Fruit fly (Drosophila melanogaster) whole organism, embryonic: ENCODE measurements around the gene CG31174.

Experiments
- ATbp ChIP-seq: fragments of 200-800 bp; sonication (Bioruptor generic); optimal IDR thresholded peaks from 2 replicates; lab custom pipeline; 2017; ENCODE audit warnings: missing biosample characterization, mild to moderate bottlenecking, missing genetic modification characterization, missing genetic modification reagents
- Ada2b ChIP-seq: fragments of 200-800 bp; sonication (Bioruptor generic); IDR thresholded peaks from 2 replicates; pipeline ENCODE4 v1.3.6; 2022; ENCODE audit warnings: missing biosample characterization, missing genetic modification characterization
- Atf3 ChIP-seq: fragments of 200-800 bp; sonication (Bioruptor generic); optimal IDR thresholded peaks from 3 replicates; lab custom pipeline; 2016; ENCODE audit warnings: missing biosample characterization, missing genetic modification characterization
- BEAF-32 ChIP-seq: fragments of 200-800 bp; sonication (Bioruptor generic); optimal IDR thresholded peaks from 3 replicates; lab custom pipeline; 2017; ENCODE audit warnings: missing biosample characterization, missing genetic modification characterization, mild to moderate bottlenecking, moderate library complexity, missing genetic modification reagents
- CG11247 ChIP-seq: fragments of 200-800 bp; sonication (Bioruptor generic); IDR thresholded peaks from 2 replicates; pipeline ENCODE4 v1.3.6; 2022; ENCODE audit warnings: missing biosample characterization, missing genetic modification characterization
- CG14667 ChIP-seq: fragments of 200-800 bp; sonication (Bioruptor generic); IDR thresholded peaks from 2 replicates; pipeline ENCODE4 v1.3.6; 2022; ENCODE audit warnings: missing biosample characterization, missing genetic modification characterization
- CG14860 ChIP-seq: fragments of 200-800 bp; sonication (Bioruptor generic); IDR thresholded peaks from 3 replicates; pipeline ENCODE4 v1.3.6; 2022; ENCODE audit warnings: missing biosample characterization, missing genetic modification characterization; ENCODE audit not compliant: partially characterized antibody
- CG15601 ChIP-seq: fragments of 200-800 bp; sonication (Bioruptor generic); optimal IDR thresholded peaks from 3 replicates; lab custom pipeline; 2019; ENCODE audit warnings: missing biosample characterization, mild to moderate bottlenecking, missing genetic modification characterization, moderate library complexity
- CG16815 ChIP-seq: fragments of 200-800 bp; sonication (Bioruptor generic); optimal IDR thresholded peaks from 3 replicates; lab custom pipeline; 2017; ENCODE audit warnings: missing biosample characterization, mild to moderate bottlenecking, missing genetic modification characterization
- CG17912 ChIP-seq: fragments of 200-800 bp; sonication (Bioruptor generic); optimal IDR thresholded peaks from 2 replicates; lab custom pipeline; 2018; ENCODE audit warnings: missing biosample characterization, mild to moderate bottlenecking, missing genetic modification characterization
- CG3281 ChIP-seq: fragments of 200-800 bp; sonication (Bioruptor generic); optimal IDR thresholded peaks from 3 replicates; lab custom pipeline; 2017; ENCODE audit warnings: missing biosample characterization, mild to moderate bottlenecking, missing genetic modification characterization
- CG3407 ChIP-seq: fragments of 200-800 bp; sonication (Bioruptor generic); optimal IDR thresholded peaks from 2 replicates; lab custom pipeline; 2018; ENCODE audit warnings: missing biosample characterization, mild to moderate bottlenecking, missing genetic modification characterization
- CG34422 ChIP-seq: fragments of 200-800 bp; sonication (Bioruptor generic); IDR thresholded peaks from 3 replicates; pipeline ENCODE4 v1.3.6; 2022; ENCODE audit warnings: missing biosample characterization, missing genetic modification characterization
- CG5180 ChIP-seq: fragments of 200-800 bp; sonication (Bioruptor generic); optimal IDR thresholded peaks from 3 replicates; lab custom pipeline; 2017; ENCODE audit warnings: missing biosample characterization, missing genetic modification characterization, mild to moderate bottlenecking, moderate library complexity, missing genetic modification reagents
- CG8765 ChIP-seq: fragments of 200-800 bp; sonication (Bioruptor generic); IDR thresholded peaks from 2 replicates; pipeline ENCODE4 v1.3.6; 2022; ENCODE audit warnings: missing biosample characterization, missing genetic modification characterization
- CG9609 ChIP-seq: fragments of 200-800 bp; sonication (Bioruptor generic); optimal IDR thresholded peaks from 3 replicates; lab custom pipeline; 2016; ENCODE audit warnings: missing biosample characterization, missing genetic modification characterization
- CG9876 ChIP-seq: fragments of 200-800 bp; sonication (Bioruptor generic); optimal IDR thresholded peaks from 2 replicates; lab custom pipeline; 2016; ENCODE audit warnings: missing biosample characterization, missing genetic modification characterization
- D ChIP-seq, 2 experiments: fragments of 200-800 bp in 1 of 2; fragments of >200 bp in 1 of 2; sonication (Bioruptor generic) in 1 of 2; optimal IDR thresholded peaks; 2 replicates in 1 of 2; 3 replicates in 1 of 2; lab custom pipeline; 2017; ENCODE audit warnings: mild to moderate bottlenecking in 1 of 2, missing biosample characterization in 1 of 2, missing genetic modification characterization in 1 of 2, missing genetic modification reagents in 1 of 2
- Dp ChIP-seq: fragments of 200-800 bp; sonication (Bioruptor generic); optimal IDR thresholded peaks from 2 replicates; lab custom pipeline; 2018; ENCODE audit warnings: missing biosample characterization, mild to moderate bottlenecking, missing genetic modification characterization, moderate library complexity
- Fer2 ChIP-seq: fragments of 200-800 bp; sonication (Bioruptor generic); optimal IDR thresholded peaks from 2 replicates; lab custom pipeline; 2018; ENCODE audit warnings: missing biosample characterization, mild to moderate bottlenecking, missing genetic modification characterization, moderate library complexity
- HLH4C ChIP-seq: fragments of 200-800 bp; sonication (Bioruptor generic); IDR thresholded peaks from 3 replicates; pipeline ENCODE4 v1.3.6; 2022; ENCODE audit warnings: missing biosample characterization, missing genetic modification characterization; ENCODE audit not compliant: partially characterized antibody
- amos ChIP-seq: fragments of 200-800 bp; sonication (Bioruptor generic); IDR thresholded peaks from 2 replicates; pipeline ENCODE4 v1.3.6; 2022; ENCODE audit warnings: missing biosample characterization, missing genetic modification characterization; ENCODE audit not compliant: partially characterized antibody
- az2 ChIP-seq: fragments of 200-800 bp; sonication (Bioruptor generic); optimal IDR thresholded peaks from 3 replicates; lab custom pipeline; 2016; ENCODE audit warnings: missing biosample characterization, missing genetic modification characterization
- bcd ChIP-seq: fragments of 200-800 bp; sonication (Bioruptor generic); optimal IDR thresholded peaks from 2 replicates; lab custom pipeline; 2017; ENCODE audit warnings: missing biosample characterization, mild to moderate bottlenecking, missing genetic modification characterization
- bowl ChIP-seq: fragments of 200-800 bp; sonication (Bioruptor generic); IDR thresholded peaks from 2 replicates; pipeline ENCODE4 v1.3.6; 2022; ENCODE audit warnings: missing biosample characterization, missing genetic modification characterization
- chif ChIP-seq, 2 experiments: fragments of 200-800 bp; sonication (Bioruptor generic); optimal IDR thresholded peaks; 3 replicates each; lab custom pipeline; 2016; ENCODE audit warnings: missing biosample characterization in 2 of 2, missing genetic modification characterization in 2 of 2
- ci ChIP-seq: fragments of 200-800 bp; sonication (Bioruptor generic); IDR thresholded peaks from 3 replicates; pipeline ENCODE4 v1.3.6; 2022; ENCODE audit warnings: missing biosample characterization, missing genetic modification characterization
- dmrt99B ChIP-seq: fragments of 200-800 bp; sonication (Bioruptor generic); optimal IDR thresholded peaks from 2 replicates; lab custom pipeline; 2018; ENCODE audit warnings: missing biosample characterization, mild to moderate bottlenecking, missing genetic modification characterization, moderate library complexity
- dysf ChIP-seq: fragments of 200-800 bp; sonication (Bioruptor generic); IDR thresholded peaks from 3 replicates; pipeline ENCODE4 v1.3.6; 2022; ENCODE audit warnings: missing biosample characterization, missing genetic modification characterization
- fd102C ChIP-seq: fragments of 200-800 bp; sonication (Bioruptor generic); optimal IDR thresholded peaks from 2 replicates; lab custom pipeline; 2018; ENCODE audit warnings: missing biosample characterization, mild to moderate bottlenecking, missing genetic modification characterization, moderate library complexity
- fd96Cb ChIP-seq: fragments of 200-800 bp; sonication (Bioruptor generic); optimal IDR thresholded peaks from 2 replicates; lab custom pipeline; 2018; ENCODE audit warnings: missing biosample characterization, mild to moderate bottlenecking, missing genetic modification characterization, moderate library complexity
- gcm2 ChIP-seq: fragments of 200-800 bp; sonication (Bioruptor generic); optimal IDR thresholded peaks from 2 replicates; lab custom pipeline; 2016; ENCODE audit warnings: missing biosample characterization, missing genetic modification characterization
- grau ChIP-seq: fragments of 200-800 bp; optimal IDR thresholded peaks from 3 replicates; lab custom pipeline; 2019; ENCODE audit warnings: missing biosample characterization, mild to moderate bottlenecking, missing genetic modification characterization, moderate library complexity
- hth ChIP-seq: fragments of >200 bp; optimal IDR thresholded peaks from 2 replicates; lab custom pipeline; 2017; ENCODE audit warnings: inconsistent platforms
- kah ChIP-seq: fragments of 200-800 bp; sonication (Bioruptor generic); optimal IDR thresholded peaks from 2 replicates; lab custom pipeline; 2018; ENCODE audit warnings: missing biosample characterization, mild to moderate bottlenecking, missing genetic modification characterization
- mam ChIP-seq: fragments of 200-800 bp; sonication (Bioruptor generic); optimal IDR thresholded peaks from 3 replicates; lab custom pipeline; 2016; ENCODE audit warnings: missing biosample characterization, missing genetic modification characterization
- nerfin-1 ChIP-seq: fragments of 200-800 bp; sonication (Bioruptor generic); optimal IDR thresholded peaks from 3 replicates; lab custom pipeline; 2019; ENCODE audit warnings: missing biosample characterization, mild to moderate bottlenecking, missing genetic modification characterization, moderate library complexity
- oc ChIP-seq: fragments of 200-800 bp; sonication (Bioruptor generic); optimal IDR thresholded peaks from 2 replicates; lab custom pipeline; 2018; ENCODE audit warnings: missing biosample characterization, mild to moderate bottlenecking, missing genetic modification characterization, moderate library complexity
- pnt ChIP-seq: fragments of 200-800 bp; sonication (Bioruptor generic); optimal IDR thresholded peaks from 3 replicates; lab custom pipeline; 2016; ENCODE audit warnings: missing biosample characterization, missing genetic modification characterization
- pros ChIP-seq: fragments of 200-800 bp; sonication (Bioruptor generic); optimal IDR thresholded peaks from 3 replicates; lab custom pipeline; 2019; ENCODE audit warnings: missing biosample characterization, mild to moderate bottlenecking, missing genetic modification characterization, moderate library complexity
- ro ChIP-seq: fragments of 200-800 bp; sonication (Bioruptor generic); IDR thresholded peaks from 2 replicates; pipeline ENCODE4 v1.3.6; 2022; ENCODE audit warnings: missing biosample characterization, missing genetic modification characterization
- sens ChIP-seq: fragments of 200-800 bp; sonication (Bioruptor generic); peaks from one replicate; lab custom pipeline; 2016; ENCODE audit warnings: missing biosample characterization, missing genetic modification characterization
- sisA ChIP-seq: fragments of 200-800 bp; sonication (Bioruptor generic); IDR thresholded peaks from 2 replicates; pipeline ENCODE4 v1.3.6; 2022; ENCODE audit warnings: missing biosample characterization, missing genetic modification characterization
- slbo ChIP-seq: fragments of 200-800 bp; sonication (Bioruptor generic); IDR thresholded peaks from 2 replicates; pipeline ENCODE4 v1.3.6; 2022; ENCODE audit warnings: missing biosample characterization, missing genetic modification characterization
- tap ChIP-seq: fragments of 200-800 bp; optimal IDR thresholded peaks from 3 replicates; lab custom pipeline; 2019; ENCODE audit warnings: missing biosample characterization, mild to moderate bottlenecking, missing genetic modification characterization, moderate library complexity
- tll ChIP-seq, 2 experiments: fragments of 200-800 bp in 1 of 2; fragments of >200 bp in 1 of 2; sonication (Bioruptor generic) in 1 of 2; optimal IDR thresholded peaks; 2 replicates each; lab custom pipeline; 2017 to 2019; ENCODE audit warnings: missing biosample characterization in 2 of 2, missing genetic modification characterization in 2 of 2, mild to moderate bottlenecking in 1 of 2, moderate library complexity in 1 of 2
- vnd ChIP-seq: fragments of 200-800 bp; sonication (Bioruptor generic); IDR thresholded peaks from 3 replicates; pipeline ENCODE4 v1.3.6; 2022; ENCODE audit warnings: missing biosample characterization, missing genetic modification characterization; ENCODE audit not compliant: partially characterized antibody
- zfh2 ChIP-seq: fragments of 200-800 bp; sonication (Bioruptor generic); optimal IDR thresholded peaks from 2 replicates; lab custom pipeline; 2016; ENCODE audit warnings: missing biosample characterization, missing genetic modification characterization

CG31174 gene

DNA sequence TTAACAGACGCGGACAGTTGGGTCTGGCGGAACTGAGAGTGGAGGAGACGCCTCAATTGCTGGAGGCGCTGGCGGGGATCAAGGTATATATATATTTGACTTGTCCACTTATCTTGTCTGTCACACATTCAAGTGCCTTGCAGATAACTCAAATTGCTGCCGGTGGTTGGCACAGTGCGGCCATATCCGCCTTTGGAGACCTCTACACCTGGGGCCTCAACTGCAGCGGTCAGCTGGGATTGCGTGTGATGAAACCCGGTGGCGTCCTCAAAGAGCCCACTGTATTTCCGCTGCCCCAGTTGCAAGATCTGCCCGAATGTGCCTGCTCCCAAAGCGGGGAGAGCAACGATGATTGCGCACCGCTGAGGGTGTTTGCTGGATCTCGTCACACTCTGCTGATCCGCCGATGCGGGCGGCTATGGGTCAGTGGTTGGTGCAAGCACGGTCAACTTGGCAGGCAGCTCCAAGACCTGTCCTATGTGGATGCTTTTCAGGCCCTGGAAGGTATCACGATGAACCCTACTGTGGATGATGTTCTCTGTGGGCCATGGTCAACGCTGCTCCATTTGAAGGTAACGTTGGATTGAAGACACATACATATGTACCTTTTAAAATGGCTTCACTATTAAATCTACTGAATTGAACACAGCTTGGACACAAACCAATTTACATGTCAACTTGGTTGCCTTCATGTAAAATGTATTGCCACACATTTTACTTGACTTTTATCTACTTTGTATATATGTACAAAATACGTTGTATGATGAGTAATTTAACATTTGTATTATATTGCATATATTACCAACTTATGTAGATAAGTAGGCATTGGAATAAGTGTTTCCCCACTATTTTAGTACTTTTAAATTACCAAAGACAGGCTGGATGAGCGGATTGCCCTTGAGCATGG is 19.6 kb upstream of the CG31174 start, which contains the start of gene CG43844 (continued):
- TF ChIP-seq dmrt99B (tag; lab: Kevin White, UChicago) (no peak), CG9609 (GFP tag; lab: Kevin White, UChicago) (no peak), hth (lab: Kevin White, UChicago) (no peak), CG11247 (no peak), mam (GFP tag; lab: Kevin White, UChicago) (no peak), pros (GFP tag; lab: Kevin White, UChicago) (no peak), vnd (GFP tag; lab: Robert Waterston, UW) (peak; percentile 45; the same call in 1 of the 3 replicates), Atf3 (GFP tag; lab: Kevin White, UChicago) (no peak), CG14667 (no peak), nerfin-1 (tag; lab: Kevin White, UChicago) (no peak), sens (GFP tag; lab: Kevin White, UChicago) (peak; percentile 52), CG34422 (GFP tag; lab: Robert Waterston, UW) (no peak), Dp (no peak), CG9876 (GFP tag; lab: Kevin White, UChicago) (no peak), chif (GFP tag; optimal IDR thresholded peaks at IDR 0.05; lab: Kevin White, UChicago) (no peak), grau (tag; lab: Kevin White, UChicago) (peak; percentile 50), tap (tag; lab: Kevin White, UChicago) (no peak), D (optimal IDR thresholded peaks at IDR 0.05; lab: Kevin White, UChicago) (no peak), D (GFP tag; optimal IDR thresholded peaks at IDR 0.05; lab: Kevin White, UChicago) (no peak), CG15601 (peak; percentile 88), CG17912 (GFP tag; lab: Kevin White, UChicago) (no peak), pnt (no peak), fd102C (GFP tag; lab: Kevin White, UChicago) (no peak), az2 (no peak), sisA (GFP tag; lab: Robert Waterston, UW) (0 out of 2 replicates have a peak, but pooled peaks have one; percentile 6), ATbp (GFP tag; lab: Kevin White, UChicago) (no peak), HLH4C (GFP tag; lab: Robert Waterston, UW) (peak; percentile 54; the same call in 2 of the 3 replicates), kah (no peak), bcd (GFP tag; lab: Kevin White, UChicago) (no peak), CG8765 (GFP tag; lab: Robert Waterston, UW) (no peak), BEAF-32 (no peak), CG14860 (GFP tag; lab: Robert Waterston, UW) (peak; percentile 34; the same call in 2 of the 3 replicates), ci (0 out of 3 replicates have a peak, but pooled peaks have one; percentile 42), dysf (no peak), Ada2b (GFP tag; lab: Robert Waterston, UW) (no peak), oc (tag; lab: Kevin White, UChicago) (no peak), Fer2 (tag; lab: Kevin White, UChicago) (no peak), CG3407 (GFP tag; lab: Kevin White, UChicago) (no peak), slbo (no peak), ro (GFP tag; lab: Robert Waterston, UW) (no peak), gcm2 (GFP tag; lab: Kevin White, UChicago) (no peak), amos (peak; percentile 74), CG16815 (GFP tag; lab: Kevin White, UChicago) (no peak), CG5180 (no peak), tll (GFP tag; optimal IDR thresholded peaks at IDR 0.05; lab: Kevin White, UChicago) (no peak), fd96Cb (tag; lab: Kevin White, UChicago) (no peak), CG3281 (no peak), zfh2 (GFP tag; lab: Kevin White, UChicago) (no peak), bowl (no peak)
